Worm (Caenorhabditis elegans): ENCODE measurements around the gene C54F6.3.

- no peak for TF ChIP-seq ama-1 (optimal IDR thresholded peaks at IDR 0.05)
- TF ChIP-seq egl-27 (tag; optimal IDR thresholded peaks at IDR 0.05): no peak
- no peak for TF ChIP-seq hmg-1.1 (GFP tag; IDR thresholded peaks at IDR 0.05)
- no peak for TF ChIP-seq ceh-82 (tag; optimal IDR thresholded peaks at IDR 0.05)
These were observed 15.0 kb downstream of the C54F6.3 start for ce11 chrV:7548017-7548416.

All from whole organism, L4 larva.